Fruit fly (Drosophila melanogaster) whole organism, prepupa: ENCODE data around the gene CG44044.
A peak's percentile ranks its signal among the peaks of the same experiment; 100 is the strongest.

Source experiments
- CG16779 ChIP-seq: fragments of 200-800 bp; sonication (Bioruptor generic); optimal IDR thresholded peaks from 3 replicates; lab custom pipeline; 2017; ENCODE audit warnings: missing biosample characterization, mild to moderate bottlenecking, missing genetic modification characterization
- CG6854 ChIP-seq: fragments of 200-800 bp; sonication (Bioruptor generic); optimal IDR thresholded peaks from 2 replicates; lab custom pipeline; 2017; ENCODE audit warnings: missing biosample characterization, mild to moderate bottlenecking, missing genetic modification characterization
- Eip93F ChIP-seq: fragments of 200-800 bp; sonication (Bioruptor generic); optimal IDR thresholded peaks from 2 replicates; lab custom pipeline; 2016; ENCODE audit warnings: missing biosample characterization, mild to moderate bottlenecking, missing genetic modification characterization
- Gug ChIP-seq: fragments of 200-800 bp; sonication (Bioruptor generic); IDR thresholded peaks from 2 replicates; pipeline ENCODE4 v1.3.6; 2022; ENCODE audit warnings: missing biosample characterization, missing genetic modification characterization
- Smox ChIP-seq: fragments of 200-800 bp; sonication (Bioruptor generic); optimal IDR thresholded peaks from 3 replicates; lab custom pipeline; 2016; ENCODE audit warnings: missing biosample characterization, missing genetic modification characterization
- Sox102F ChIP-seq: fragments of 200-800 bp; sonication (Bioruptor generic); optimal IDR thresholded peaks from 2 replicates; lab custom pipeline; 2016; ENCODE audit warnings: missing biosample characterization, mild to moderate bottlenecking, missing genetic modification characterization
- achi ChIP-seq: fragments of 200-800 bp; sonication (Bioruptor generic); optimal IDR thresholded peaks from 3 replicates; lab custom pipeline; 2016; ENCODE audit warnings: missing biosample characterization, missing genetic modification characterization
- dac ChIP-seq: fragments of 200-800 bp; sonication (Bioruptor generic); optimal IDR thresholded peaks from 2 replicates; lab custom pipeline; 2017; ENCODE audit warnings: missing biosample characterization, mild to moderate bottlenecking, missing genetic modification characterization
- ss ChIP-seq, 2 experiments: fragments of 200-800 bp; sonication (Bioruptor generic); optimal IDR thresholded peaks; 2 replicates in 1 of 2; 3 replicates in 1 of 2; lab custom pipeline; 2017 to 2018; ENCODE audit warnings: mild to moderate bottlenecking in 2 of 2, missing biosample characterization in 2 of 2, missing genetic modification characterization in 2 of 2, moderate library complexity in 1 of 2

DNA sequence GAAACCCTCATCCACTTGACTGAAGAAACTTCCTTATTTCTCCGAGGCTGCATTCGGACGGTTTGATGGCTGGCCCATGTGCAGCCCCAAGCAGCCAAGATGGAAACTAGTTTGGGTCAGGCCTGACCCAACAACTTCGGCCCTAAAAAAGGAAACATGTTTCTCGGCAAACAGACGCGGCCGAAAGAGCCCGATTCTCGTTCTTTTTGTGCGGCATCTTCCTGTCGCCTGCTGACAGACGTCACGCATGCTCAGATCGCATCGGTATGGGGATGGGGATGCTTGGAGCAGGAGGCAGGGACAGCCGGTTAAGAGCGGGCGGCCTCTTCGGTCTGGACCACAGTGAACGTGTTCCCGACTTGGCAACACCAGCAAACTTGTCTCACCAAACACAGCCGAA lies 4.9 kb upstream of the CG44044 start:
- no peak for TF ChIP-seq dac (GFP tag; lab: Kevin White, UChicago)
- no peak for TF ChIP-seq Smox (GFP tag; lab: Kevin White, UChicago)
- TF ChIP-seq Sox102F (GFP tag; lab: Kevin White, UChicago) = no peak
- no peak for TF ChIP-seq Gug
- no peak for TF ChIP-seq achi (GFP tag; lab: Kevin White, UChicago)
- no peak for TF ChIP-seq CG16779 (tag; lab: Kevin White, UChicago)
- TF ChIP-seq Eip93F (GFP tag; lab: Kevin White, UChicago) = no peak
- TF ChIP-seq CG6854 (GFP tag; lab: Kevin White, UChicago) = peak; percentile 54
- peak; percentile 15 to 95 for TF ChIP-seq ss (GFP tag; optimal IDR thresholded peaks at IDR 0.05; lab: Kevin White, UChicago)
